Worm (Caenorhabditis elegans): ENCODE results near the gene R12C12.10.

- TF ChIP-seq ama-1 (optimal IDR thresholded peaks at IDR 0.05) = no peak
- no peak for TF ChIP-seq lin-13 (GFP tag; optimal IDR thresholded peaks at IDR 0.05)
- TF ChIP-seq mep-1 (tag; optimal IDR thresholded peaks at IDR 0.05) = no peak
- no peak for TF ChIP-seq nhr-47 (tag; optimal IDR thresholded peaks at IDR 0.05)
- TF ChIP-seq alr-1 (tag; optimal IDR thresholded peaks at IDR 0.05; ENCODE audit: borderline replicate concordance) = no peak
- TF ChIP-seq unc-30 (tag; optimal IDR thresholded peaks at IDR 0.05) = no peak
- no peak for TF ChIP-seq nhr-28 (tag; optimal IDR thresholded peaks at IDR 0.05)
- TF ChIP-seq ceh-90 (tag; optimal IDR thresholded peaks at IDR 0.05) = no peak
- TF ChIP-seq nhr-12 (tag; optimal IDR thresholded peaks at IDR 0.05) = no peak
- no peak for TF ChIP-seq jun-1 (tag; optimal IDR thresholded peaks at IDR 0.05)
- TF ChIP-seq snpc-4 (tag; optimal IDR thresholded peaks at IDR 0.05) = no peak
Observed at ce11 chrII:6045048-6045447, 2.0 kb upstream of the R12C12.10 start, which contains the start of gene R12C12.5.
